Worm (Caenorhabditis elegans): ENCODE data around the gene mel-32.
A peak's percentile ranks its signal among the peaks of the same experiment; 100 is the strongest.

Gene mel-32

ce11 chrIII:6464113-6464571, 21.3 kb upstream of the mel-32 start (continued):
- TF ChIP-seq akir-1 (GFP tag; optimal IDR thresholded peaks at IDR 0.05) (peak; percentile 62), F49E8.2 (tag; optimal IDR thresholded peaks at IDR 0.05; ENCODE audit: insufficient read depth) (no peak), xnd-1 (tag; optimal IDR thresholded peaks at IDR 0.05) (peak; percentile 57), ceh-27 (GFP tag; optimal IDR thresholded peaks at IDR 0.05) (peak; percentile 90), zim-3 (tag; optimal IDR thresholded peaks at IDR 0.05) (peak; percentile 72), bed-2 (GFP tag; IDR thresholded peaks at IDR 0.05) (no peak), hmg-20 (GFP tag; IDR thresholded peaks at IDR 0.05) (no peak), mel-28 (tag; optimal IDR thresholded peaks at IDR 0.05; ENCODE audit: borderline replicate concordance) (peak; percentile 20), Y53G8AR.9 (GFP tag; conservative IDR thresholded peaks at IDR 0.05) (peak; percentile 88), egl-18 (GFP tag; IDR thresholded peaks at IDR 0.05) (no peak), nhr-27 (tag; optimal IDR thresholded peaks at IDR 0.05) (no peak), egl-44 (GFP tag; IDR thresholded peaks at IDR 0.05) (peak; percentile 69; the same call in 1 of the 2 replicates), lin-54 (GFP tag; optimal IDR thresholded peaks at IDR 0.05) (peak; percentile 92), chd-7 (tag; optimal IDR thresholded peaks at IDR 0.05) (peak; percentile 94), madf-6 (GFP tag; IDR thresholded peaks at IDR 0.05) (peak; percentile 92), unc-62 (GFP tag; optimal IDR thresholded peaks at IDR 0.05) (no peak), sdz-38 (tag; optimal IDR thresholded peaks at IDR 0.05) (no peak), nfya-2 (GFP tag; IDR thresholded peaks at IDR 0.05) (no peak), attf-3 (GFP tag; conservative IDR thresholded peaks at IDR 0.05) (peak; percentile 68), ccch-3 (GFP tag; optimal IDR thresholded peaks at IDR 0.05) (no peak), nfyb-1 (GFP tag; IDR thresholded peaks at IDR 0.05) (peak; percentile 95), ztf-6 (GFP tag; IDR thresholded peaks at IDR 0.05) (no peak), Y79H2A.3 (GFP tag; conservative IDR thresholded peaks at IDR 0.05) (peak; percentile 84; the same call in 1 of the 2 replicates), lin-40 (tag; optimal IDR thresholded peaks at IDR 0.05) (no peak), let-526 (GFP tag; IDR thresholded peaks at IDR 0.05) (peak; percentile 84), snpc-3.4 (tag; optimal IDR thresholded peaks at IDR 0.05) (no peak), ama-1 (optimal IDR thresholded peaks at IDR 0.05) (peak; percentile 18), ama-1 (GFP tag; optimal IDR thresholded peaks at IDR 0.05) (peak in 1 of 2 experiments; percentile 8), F57A8.1 (GFP tag; optimal IDR thresholded peaks at IDR 0.05) (no peak), pha-4 (tag; optimal IDR thresholded peaks at IDR 0.05) (peak; percentile 23), ceh-58 (GFP tag; IDR thresholded peaks at IDR 0.05) (0 out of 2 replicates have a peak, but pooled peaks have one; percentile 16), rpc-1 (optimal IDR thresholded peaks at IDR 0.05) (no peak), rpc-1 (tag; optimal IDR thresholded peaks at IDR 0.05) (no peak), attf-5 (GFP tag; optimal IDR thresholded peaks at IDR 0.05) (peak; percentile 95), mes-4 (tag; optimal IDR thresholded peaks at IDR 0.05) (no peak), hsf-1 (GFP tag; IDR thresholded peaks at IDR 0.05) (peak; percentile 80), ceh-79 (tag; optimal IDR thresholded peaks at IDR 0.05) (peak; percentile 45), tbp1 (GFP tag; optimal IDR thresholded peaks at IDR 0.05) (peak; percentile 70), hlh-12 (tag; optimal IDR thresholded peaks at IDR 0.05) (no peak), fkh-3 (tag; optimal IDR thresholded peaks at IDR 0.05) (peak; percentile 30), F57C9.4 (tag; optimal IDR thresholded peaks at IDR 0.05) (no peak), ets-4 (GFP tag; optimal IDR thresholded peaks at IDR 0.05) (peak; percentile 86), atf-7 (tag; optimal IDR thresholded peaks at IDR 0.05) (peak; percentile 91), ztf-3 (GFP tag; optimal IDR thresholded peaks at IDR 0.05) (peak; percentile 40), sea-2 (GFP tag; IDR thresholded peaks at IDR 0.05) (no peak), lsl-1 (GFP tag; optimal IDR thresholded peaks at IDR 0.05) (peak; percentile 66), pbrm-1 (GFP tag; IDR thresholded peaks at IDR 0.05) (peak; percentile 93), B0019.2 (GFP tag; conservative IDR thresholded peaks at IDR 0.05) (0 out of 2 replicates have a peak, but pooled peaks have one; percentile 17), lin-35 (GFP tag; optimal IDR thresholded peaks at IDR 0.05) (peak in 1 of 3 experiments; percentile 79), ceh-100 (GFP tag; IDR thresholded peaks at IDR 0.05) (peak; percentile 72)

All from whole organism, young adult.